Worm (Caenorhabditis elegans): ENCODE measurements around the gene C35D10.1.

C35D10.1 gene

ce11 chrIII:4873395-4873794 lies 6.2 kb upstream of the C35D10.1 start (continued):
- no peak for TF ChIP-seq hmg-1.2 (GFP tag; IDR thresholded peaks at IDR 0.05)
- no peak for TF ChIP-seq D2030.7 (GFP tag; IDR thresholded peaks at IDR 0.05)

- TF ChIP-seq dpff-1 (tag; optimal IDR thresholded peaks at IDR 0.05): no peak
- TF ChIP-seq lsy-27 (tag; optimal IDR thresholded peaks at IDR 0.05; ENCODE audit: borderline replicate concordance, insufficient read depth): no peak
- TF ChIP-seq mes-4 (tag; optimal IDR thresholded peaks at IDR 0.05): no peak
- no peak for TF ChIP-seq Y95B8A.8 (GFP tag; IDR thresholded peaks at IDR 0.05)
- no peak for TF ChIP-seq F10E7.11 (tag; optimal IDR thresholded peaks at IDR 0.05)
- no peak for TF ChIP-seq snpc-1.1 (tag; optimal IDR thresholded peaks at IDR 0.05; ENCODE audit: insufficient read depth)
- no peak for TF ChIP-seq bed-2 (GFP tag; IDR thresholded peaks at IDR 0.05)
- TF ChIP-seq ccch-3 (GFP tag; optimal IDR thresholded peaks at IDR 0.05): no peak
- no peak for TF ChIP-seq F39B2.1 (GFP tag; IDR thresholded peaks at IDR 0.05)
- no peak for TF ChIP-seq T07F8.4 (tag; optimal IDR thresholded peaks at IDR 0.05)
- no peak for TF ChIP-seq Y53F4B.3 (GFP tag; IDR thresholded peaks at IDR 0.05)
- TF ChIP-seq atf-7 (tag; optimal IDR thresholded peaks at IDR 0.05): no peak
- no peak for TF ChIP-seq B0336.3 (GFP tag; IDR thresholded peaks at IDR 0.05)
- no peak for TF ChIP-seq F22D6.2 (tag; optimal IDR thresholded peaks at IDR 0.05)
Observed at ce11 chrIII:4874671-4875070, 4.9 kb upstream of the C35D10.1 start, which contains the start of gene C35D10.12. C35D10.12 (minus strand) TSS chrIII:4874771.

- TF ChIP-seq lin-35 (GFP tag; optimal IDR thresholded peaks at IDR 0.05): peak in 1 of 3 experiments; percentile 61
- TF ChIP-seq tlf-1 (GFP tag; optimal IDR thresholded peaks at IDR 0.05): no peak
Observed at ce11 chrIII:4875663-4876062, 3.9 kb upstream of the C35D10.1 start.

DNA sequence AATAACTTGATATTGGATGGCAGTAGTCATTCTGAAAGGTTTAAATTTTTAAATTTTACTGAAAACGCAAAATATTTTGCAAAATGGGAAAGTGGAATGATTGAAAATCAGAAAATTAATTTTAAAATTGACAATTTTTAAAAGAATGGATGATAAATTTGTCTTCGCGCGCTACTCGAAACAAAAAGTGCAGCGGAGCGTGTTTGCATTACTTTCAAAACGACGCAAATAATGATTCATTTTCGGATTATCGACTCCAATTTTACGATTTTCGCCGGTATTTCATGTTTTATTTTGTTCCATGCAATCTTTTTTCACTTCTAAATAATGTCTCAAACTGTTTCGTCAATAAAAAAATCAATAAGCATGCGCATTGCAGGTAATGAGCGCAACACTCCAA lies 1.3 kb upstream of the C35D10.1 start, which contains the start of the genes tost-1 and arx-6:
Gene tost-1 (minus strand): TSS at position 31 of the 400 bp plus-strand sequence.
Gene arx-6 (plus strand): TSS at position 378 of the 400 bp plus-strand sequence.
- TF ChIP-seq hsf-1 (GFP tag; IDR thresholded peaks at IDR 0.05) (no peak), sea-2 (GFP tag; IDR thresholded peaks at IDR 0.05) (no peak), sdz-38 (tag; optimal IDR thresholded peaks at IDR 0.05) (no peak), Y56A3A.18 (GFP tag; IDR thresholded peaks at IDR 0.05) (no peak), mxl-1 (tag; optimal IDR thresholded peaks at IDR 0.05) (no peak), F57A8.1 (GFP tag; optimal IDR thresholded peaks at IDR 0.05) (no peak), lsl-1 (GFP tag; optimal IDR thresholded peaks at IDR 0.05) (peak; percentile 37), repo-1 (tag; optimal IDR thresholded peaks at IDR 0.05) (no peak), K12H6.12 (tag; optimal IDR thresholded peaks at IDR 0.05) (no peak), ekl-4 (GFP tag; IDR thresholded peaks at IDR 0.05) (no peak), dpl-1 (GFP tag; optimal IDR thresholded peaks at IDR 0.05) (peak; percentile 44), F49E8.2 (tag; optimal IDR thresholded peaks at IDR 0.05; ENCODE audit: insufficient read depth) (no peak), ccch-3 (GFP tag; optimal IDR thresholded peaks at IDR 0.05) (no peak), nfyb-1 (GFP tag; IDR thresholded peaks at IDR 0.05) (no peak), madf-6 (GFP tag; IDR thresholded peaks at IDR 0.05) (peak; percentile 63), F10E7.11 (tag; optimal IDR thresholded peaks at IDR 0.05) (no peak), lag-1 (GFP tag; IDR thresholded peaks at IDR 0.05) (no peak), lin-35 (GFP tag; optimal IDR thresholded peaks at IDR 0.05) (peak in 1 of 3 experiments; percentile 52), fkh-3 (tag; optimal IDR thresholded peaks at IDR 0.05) (no peak), snpc-4 (GFP tag; optimal IDR thresholded peaks at IDR 0.05) (no peak), snpc-4 (tag; optimal IDR thresholded peaks at IDR 0.05) (no peak), egl-44 (GFP tag; IDR thresholded peaks at IDR 0.05) (no peak), snpc-3.4 (tag; optimal IDR thresholded peaks at IDR 0.05) (no peak), mcd-1 (GFP tag; IDR thresholded peaks at IDR 0.05) (peak; percentile 86), Y79H2A.3 (GFP tag; conservative IDR thresholded peaks at IDR 0.05) (no peak), F52B5.7 (tag; optimal IDR thresholded peaks at IDR 0.05) (no peak), ceh-79 (tag; optimal IDR thresholded peaks at IDR 0.05) (no peak), him-1 (tag; optimal IDR thresholded peaks at IDR 0.05) (peak; percentile 15), nfya-2 (GFP tag; IDR thresholded peaks at IDR 0.05) (no peak), attf-3 (GFP tag; conservative IDR thresholded peaks at IDR 0.05) (no peak)
